Fruit fly (Drosophila melanogaster): ENCODE measurements around the gene CG13101.
A peak's percentile ranks its signal among the peaks of the same experiment; 100 is the strongest.

The CG13101 gene

DNA sequence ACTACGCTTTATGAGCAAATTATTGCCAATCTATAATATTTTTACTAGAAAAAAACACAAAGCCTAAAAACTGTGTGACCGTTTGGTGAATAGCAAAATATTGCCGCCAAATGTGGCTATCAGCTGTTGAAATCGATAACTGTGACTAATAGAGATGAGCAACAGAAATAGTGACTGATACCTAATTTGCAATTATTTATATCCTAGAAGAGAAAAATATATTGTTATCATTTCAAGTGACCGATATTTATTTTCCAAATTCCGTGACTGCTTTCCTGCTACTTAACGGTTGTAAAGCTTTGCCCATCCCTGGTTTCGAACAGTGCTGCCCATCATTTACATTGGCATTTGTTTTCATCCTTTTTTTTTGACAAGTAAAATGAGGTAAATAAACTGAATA lies 12.6 kb upstream of the CG13101 start, which contains the start of the genes alien and CG18661 (continued):
- TF ChIP-seq Atf3 (GFP tag; optimal IDR thresholded peaks at IDR 0.05) (peak; percentile 94), cad (GFP tag; optimal IDR thresholded peaks at IDR 0.05) (no peak), CG18476 (GFP tag; optimal IDR thresholded peaks at IDR 0.05) (peak; percentile 22), aop (GFP tag; IDR thresholded peaks at IDR 0.05) (peak; percentile 94), da (GFP tag; optimal IDR thresholded peaks at IDR 0.05) (peak; percentile 30), pho (GFP tag; optimal IDR thresholded peaks at IDR 0.05) (peak; percentile 83), tll (GFP tag; optimal IDR thresholded peaks at IDR 0.05) (peak in 1 of 2 experiments; percentile 17), CG12744 (GFP tag; optimal IDR thresholded peaks at IDR 0.05) (peak; percentile 91), CG8944 (GFP tag; optimal IDR thresholded peaks at IDR 0.05) (peak; percentile 79), Stat92E (GFP tag; optimal IDR thresholded peaks at IDR 0.05) (peak in 1 of 3 experiments; percentile 40), CG30403 (GFP tag; optimal IDR thresholded peaks at IDR 0.05) (peak; percentile 87), zfh2 (GFP tag; optimal IDR thresholded peaks at IDR 0.05) (peak; percentile 94), CrebB (tag; optimal IDR thresholded peaks at IDR 0.05) (peak; percentile 3), CG11247 (GFP tag; IDR thresholded peaks at IDR 0.05) (peak; percentile 86), CG3407 (GFP tag; optimal IDR thresholded peaks at IDR 0.05) (no peak), CG30020 (tag; optimal IDR thresholded peaks at IDR 0.05) (peak; percentile 61), ro (GFP tag; IDR thresholded peaks at IDR 0.05) (peak; percentile 65), CG14965 (GFP tag; optimal IDR thresholded peaks at IDR 0.05; ENCODE audit: borderline replicate concordance) (peak; percentile 9), CG17186 (GFP tag; optimal IDR thresholded peaks at IDR 0.05) (peak; percentile 68), sqz (GFP tag; optimal IDR thresholded peaks at IDR 0.05) (peak; percentile 57), CG4707 (GFP tag; optimal IDR thresholded peaks at IDR 0.05) (no peak), chif (GFP tag; optimal IDR thresholded peaks at IDR 0.05) (peak; percentile 64 to 82), en (GFP tag; optimal IDR thresholded peaks at IDR 0.05) (peak; percentile 47), lov (optimal IDR thresholded peaks at IDR 0.05) (no peak), lov (GFP tag; IDR thresholded peaks at IDR 0.05) (peak; percentile 85), Oaz (GFP tag; IDR thresholded peaks at IDR 0.05) (peak; percentile 95), NK7.1 (GFP tag; optimal IDR thresholded peaks at IDR 0.05) (peak; percentile 46), odd (GFP tag; optimal IDR thresholded peaks at IDR 0.05) (no peak), ftz-f1 (GFP tag; optimal IDR thresholded peaks at IDR 0.05) (peak; percentile 14), Ets97D (GFP tag; optimal IDR thresholded peaks at IDR 0.05) (peak; percentile 88), CG12219 (GFP tag; optimal IDR thresholded peaks at IDR 0.05) (peak; percentile 53), Chrac-16 (GFP tag; optimal IDR thresholded peaks at IDR 0.05) (peak; percentile 71), CG1647 (GFP tag; optimal IDR thresholded peaks at IDR 0.05) (peak; percentile 76), tx (GFP tag; optimal IDR thresholded peaks at IDR 0.05) (peak; percentile 95), tup (GFP tag; optimal IDR thresholded peaks at IDR 0.05) (peak; percentile 57), slp2 (GFP tag; optimal IDR thresholded peaks at IDR 0.05) (peak; percentile 91), usp (GFP tag; optimal IDR thresholded peaks at IDR 0.05) (no peak), Gsc (GFP tag; IDR thresholded peaks at IDR 0.05) (peak; percentile 48; the same call in 1 of the 2 replicates), CG15601 (tag; optimal IDR thresholded peaks at IDR 0.05) (peak; percentile 53), ATbp (GFP tag; optimal IDR thresholded peaks at IDR 0.05) (no peak), crol (GFP tag; IDR thresholded peaks at IDR 0.05) (peak; percentile 66), CG7357 (GFP tag; IDR thresholded peaks at IDR 0.05) (peak; percentile 66), Ada2b (GFP tag; IDR thresholded peaks at IDR 0.05) (peak; percentile 96), CG3847 (GFP tag; IDR thresholded peaks at IDR 0.05) (peak; percentile 98), CG6791 (GFP tag; IDR thresholded peaks at IDR 0.05; ENCODE audit: partially characterized antibody) (no peak), CG32532 (GFP tag; IDR thresholded peaks at IDR 0.05) (peak; percentile 92), maf-S (GFP tag; optimal IDR thresholded peaks at IDR 0.05) (peak; percentile 93), grn (GFP tag; optimal IDR thresholded peaks at IDR 0.05) (peak; percentile 69), hkb (optimal IDR thresholded peaks at IDR 0.05) (peak; percentile 53), hkb (GFP tag; IDR thresholded peaks at IDR 0.05) (peak; percentile 88), wdn (GFP tag; IDR thresholded peaks at IDR 0.05) (peak; percentile 77), CHES-1-like (GFP tag; optimal IDR thresholded peaks at IDR 0.05) (peak; percentile 85)
